Worm (Caenorhabditis elegans): ENCODE data around the gene F16B4.4.

ce11 chrV:1631717-1632116 is 37.9 kb downstream of the F16B4.4 start, which contains the start of gene irld-17:
- no peak for TF ChIP-seq ceh-43 (GFP tag; optimal IDR thresholded peaks at IDR 0.05)
- TF ChIP-seq elt-3 (tag; optimal IDR thresholded peaks at IDR 0.05), result no peak
- TF ChIP-seq nhr-76 (tag; optimal IDR thresholded peaks at IDR 0.05), result no peak
- TF ChIP-seq blmp-1 (tag; optimal IDR thresholded peaks at IDR 0.05), result no peak
- TF ChIP-seq lin-13 (tag; optimal IDR thresholded peaks at IDR 0.05), result no peak
- no peak for TF ChIP-seq unc-120 (tag; optimal IDR thresholded peaks at IDR 0.05; ENCODE audit: poor library complexity, severe bottlenecking)
- TF ChIP-seq pha-4 (tag; optimal IDR thresholded peaks at IDR 0.05), result no peak
- no peak for TF ChIP-seq unc-62 (GFP tag; optimal IDR thresholded peaks at IDR 0.05)

All from whole organism, mixed stage, embryonic.